Fruit fly (Drosophila melanogaster) whole organism, embryonic: ENCODE results near the gene Sec15.
A peak's percentile ranks its signal among the peaks of the same experiment; 100 is the strongest.

Source experiments
- ATbp ChIP-seq: fragments of 200-800 bp; sonication (Bioruptor generic); optimal IDR thresholded peaks from 2 replicates; lab custom pipeline; 2017; ENCODE audit warnings: missing biosample characterization, mild to moderate bottlenecking, missing genetic modification characterization, missing genetic modification reagents
- Abd-B ChIP-seq: fragments of 200-800 bp; sonication (Bioruptor generic); optimal IDR thresholded peaks from 2 replicates; lab custom pipeline; 2018; ENCODE audit warnings: missing biosample characterization, mild to moderate bottlenecking, missing genetic modification characterization, moderate library complexity
- Atf-2 ChIP-seq: fragments of 200-800 bp; sonication (Bioruptor generic); optimal IDR thresholded peaks from 2 replicates; lab custom pipeline; 2016; ENCODE audit warnings: missing biosample characterization, missing genetic modification characterization
- B-H2 ChIP-seq: fragments of 200-800 bp; sonication (Bioruptor generic); optimal IDR thresholded peaks from 2 replicates; lab custom pipeline; 2018; ENCODE audit warnings: missing biosample characterization, mild to moderate bottlenecking, missing genetic modification characterization
- Bdp1 ChIP-seq: fragments of 200-800 bp; sonication (Bioruptor generic); optimal IDR thresholded peaks from 3 replicates; lab custom pipeline; 2016; ENCODE audit warnings: missing biosample characterization, missing genetic modification characterization
- CG10274 ChIP-seq: fragments of 200-800 bp; sonication (Bioruptor generic); optimal IDR thresholded peaks from 3 replicates; lab custom pipeline; 2017; ENCODE audit warnings: missing biosample characterization, mild to moderate bottlenecking, missing genetic modification characterization
- CG10959 ChIP-seq: fragments of 200-800 bp; sonication (Bioruptor generic); IDR thresholded peaks from 2 replicates; pipeline ENCODE4 v1.3.6; 2022; ENCODE audit warnings: missing biosample characterization, missing genetic modification characterization
- CG11247 ChIP-seq: fragments of 200-800 bp; sonication (Bioruptor generic); IDR thresholded peaks from 2 replicates; pipeline ENCODE4 v1.3.6; 2022; ENCODE audit warnings: missing biosample characterization, missing genetic modification characterization
- CG13287 ChIP-seq: fragments of 200-800 bp; sonication (Bioruptor generic); IDR thresholded peaks from 2 replicates; pipeline ENCODE4 v1.3.6; 2022; ENCODE audit warnings: missing biosample characterization, missing genetic modification characterization; ENCODE audit not compliant: partially characterized antibody
- CG13894 ChIP-seq: fragments of 200-800 bp; sonication (Bioruptor generic); optimal IDR thresholded peaks from 3 replicates; lab custom pipeline; 2018; ENCODE audit warnings: missing biosample characterization, mild to moderate bottlenecking, missing genetic modification characterization, moderate library complexity
- CG15514 ChIP-seq: fragments of 200-800 bp; sonication (Bioruptor generic); optimal IDR thresholded peaks from 3 replicates; lab custom pipeline; 2017; ENCODE audit warnings: missing biosample characterization, missing genetic modification characterization, mild to moderate bottlenecking, moderate library complexity, missing genetic modification reagents
- CG15696 ChIP-seq: fragments of 200-800 bp; sonication (Bioruptor generic); optimal IDR thresholded peaks from 2 replicates; lab custom pipeline; 2019; ENCODE audit warnings: missing biosample characterization, mild to moderate bottlenecking, missing genetic modification characterization, moderate library complexity
- CG17912 ChIP-seq: fragments of 200-800 bp; sonication (Bioruptor generic); optimal IDR thresholded peaks from 2 replicates; lab custom pipeline; 2018; ENCODE audit warnings: missing biosample characterization, mild to moderate bottlenecking, missing genetic modification characterization
- CG1792 ChIP-seq: fragments of 200-800 bp; sonication (Bioruptor generic); optimal IDR thresholded peaks from 2 replicates; lab custom pipeline; 2016; ENCODE audit warnings: missing biosample characterization, missing genetic modification characterization
- CG18599 ChIP-seq: fragments of 200-800 bp; sonication (Bioruptor generic); optimal IDR thresholded peaks from 3 replicates; lab custom pipeline; 2017; ENCODE audit warnings: missing biosample characterization, missing genetic modification characterization, mild to moderate bottlenecking, moderate library complexity, missing genetic modification reagents
- CG42726 ChIP-seq: fragments of 200-800 bp; sonication (Bioruptor generic); IDR thresholded peaks from 2 replicates; pipeline ENCODE4 v1.3.6; 2022; ENCODE audit warnings: missing biosample characterization, missing genetic modification characterization; ENCODE audit not compliant: partially characterized antibody
- CG4360 ChIP-seq: fragments of 200-800 bp; sonication (Bioruptor generic); IDR thresholded peaks from 2 replicates; pipeline ENCODE4 v1.3.6; 2022; ENCODE audit warnings: missing biosample characterization, missing genetic modification characterization
- CG43689 ChIP-seq: fragments of 200-800 bp; sonication (Bioruptor generic); IDR thresholded peaks from 2 replicates; pipeline ENCODE4 v1.3.6; 2022; ENCODE audit warnings: missing biosample characterization, missing genetic modification characterization
- CG4404 ChIP-seq: fragments of 200-800 bp; sonication (Bioruptor generic); IDR thresholded peaks from 2 replicates; pipeline ENCODE4 v1.3.6; 2022; ENCODE audit warnings: missing biosample characterization, missing genetic modification characterization
- CG6175 ChIP-seq: fragments of 200-800 bp; sonication (Bioruptor generic); IDR thresholded peaks from 3 replicates; pipeline ENCODE4 v1.3.6; 2022; ENCODE audit warnings: missing biosample characterization, missing genetic modification characterization
- CG8089 ChIP-seq: fragments of 200-800 bp; sonication (Bioruptor generic); optimal IDR thresholded peaks from 3 replicates; lab custom pipeline; 2016; ENCODE audit warnings: missing biosample characterization, missing genetic modification characterization
- Ets65A ChIP-seq: fragments of 200-800 bp; sonication (Bioruptor generic); peaks from one replicate; lab custom pipeline; 2016; ENCODE audit warnings: missing biosample characterization, missing genetic modification characterization
- H2.0 ChIP-seq: fragments of 200-800 bp; sonication (Bioruptor generic); IDR thresholded peaks from 2 replicates; pipeline ENCODE4 v1.3.6; 2022; ENCODE audit warnings: missing biosample characterization, missing genetic modification characterization
- Hmx ChIP-seq: fragments of 200-800 bp; sonication (Bioruptor generic); optimal IDR thresholded peaks from 2 replicates; lab custom pipeline; 2016; ENCODE audit warnings: missing biosample characterization, missing genetic modification characterization
- Oli ChIP-seq: fragments of 200-800 bp; sonication (Bioruptor generic); optimal IDR thresholded peaks from 2 replicates; lab custom pipeline; 2018; ENCODE audit warnings: missing biosample characterization, mild to moderate bottlenecking, missing genetic modification characterization, moderate library complexity
- Six4 ChIP-seq: fragments of 200-800 bp; sonication (Bioruptor generic); optimal IDR thresholded peaks from 2 replicates; lab custom pipeline; 2016; ENCODE audit warnings: missing biosample characterization, missing genetic modification characterization
- Sry-β ChIP-seq: fragments of 200-800 bp; sonication (Bioruptor generic); optimal IDR thresholded peaks from 2 replicates; lab custom pipeline; 2018; ENCODE audit warnings: missing biosample characterization, mild to moderate bottlenecking, missing genetic modification characterization, moderate library complexity
- Ssrp ChIP-seq: fragments of 200-800 bp; sonication (Bioruptor generic); optimal IDR thresholded peaks from 2 replicates; lab custom pipeline; 2018; ENCODE audit warnings: missing biosample characterization, mild to moderate bottlenecking, missing genetic modification characterization, moderate library complexity
- ac ChIP-seq: fragments of 200-800 bp; sonication (Bioruptor generic); optimal IDR thresholded peaks from 3 replicates; lab custom pipeline; 2017; ENCODE audit warnings: missing biosample characterization, mild to moderate bottlenecking, missing genetic modification characterization
- dati ChIP-seq: fragments of 200-800 bp; sonication (Bioruptor generic); IDR thresholded peaks from 2 replicates; pipeline ENCODE4 v1.3.6; 2022; ENCODE audit warnings: missing biosample characterization, missing genetic modification characterization
- dmrt11E ChIP-seq: fragments of 200-800 bp; sonication (Bioruptor generic); optimal IDR thresholded peaks from 3 replicates; lab custom pipeline; 2018; ENCODE audit warnings: missing biosample characterization, mild to moderate bottlenecking, missing genetic modification characterization, moderate library complexity
- dpn ChIP-seq, 2 experiments: fragments of 200-800 bp; sonication (Bioruptor generic); optimal IDR thresholded peaks; 3 replicates each; lab custom pipeline; 2016; ENCODE audit warnings: missing biosample characterization in 2 of 2, missing genetic modification characterization in 2 of 2
- dysf ChIP-seq: fragments of 200-800 bp; sonication (Bioruptor generic); IDR thresholded peaks from 3 replicates; pipeline ENCODE4 v1.3.6; 2022; ENCODE audit warnings: missing biosample characterization, missing genetic modification characterization
- ewg ChIP-seq: fragments of 200-800 bp; sonication (Bioruptor generic); optimal IDR thresholded peaks from 3 replicates; lab custom pipeline; 2017; ENCODE audit warnings: mild to moderate bottlenecking, missing biosample characterization, missing genetic modification reagents, missing genetic modification characterization
- exex ChIP-seq: fragments of 200-800 bp; sonication (Bioruptor generic); optimal IDR thresholded peaks from 4 replicates; lab custom pipeline; 2018; ENCODE audit warnings: missing biosample characterization, mild to moderate bottlenecking, missing genetic modification characterization, moderate library complexity
- fd102C ChIP-seq: fragments of 200-800 bp; sonication (Bioruptor generic); optimal IDR thresholded peaks from 2 replicates; lab custom pipeline; 2018; ENCODE audit warnings: missing biosample characterization, mild to moderate bottlenecking, missing genetic modification characterization, moderate library complexity
- insv ChIP-seq, 2 experiments: fragments of 200-800 bp; sonication (Bioruptor generic); optimal IDR thresholded peaks; 3 replicates each; lab custom pipeline; 2016 to 2018; ENCODE audit warnings: missing biosample characterization in 2 of 2, missing genetic modification characterization in 2 of 2
- maf-S ChIP-seq: fragments of 200-800 bp; sonication (Bioruptor generic); optimal IDR thresholded peaks from 2 replicates; lab custom pipeline; 2016; ENCODE audit warnings: missing biosample characterization, missing genetic modification characterization
- nau ChIP-seq: fragments of 200-800 bp; sonication (Bioruptor generic); optimal IDR thresholded peaks from 3 replicates; lab custom pipeline; 2017; ENCODE audit warnings: missing biosample characterization, mild to moderate bottlenecking, missing genetic modification characterization, missing genetic modification reagents
- pan ChIP-seq, 4 experiments: fragments of >200 bp in 3 of 4; fragments of 200-800 bp in 1 of 4; sonication (Bioruptor generic) in 1 of 4; optimal IDR thresholded peaks in 3 of 4; IDR thresholded peaks in 1 of 4; 2 replicates each; pipeline versions ENCODE4 v1.3.6 to Lab custom; 2017 to 2022; ENCODE audit warnings: missing biosample characterization in 2 of 4, missing genetic modification characterization in 2 of 4, mixed read lengths in 1 of 4
- pb ChIP-seq: fragments of 200-800 bp; sonication (Bioruptor generic); optimal IDR thresholded peaks from 3 replicates; lab custom pipeline; 2016; ENCODE audit warnings: missing biosample characterization, missing genetic modification characterization
- peb ChIP-seq: fragments of 200-800 bp; sonication (Bioruptor generic); IDR thresholded peaks from 2 replicates; pipeline ENCODE4 v1.3.6; 2022; ENCODE audit warnings: missing biosample characterization, missing genetic modification characterization
- salm ChIP-seq: fragments of 200-800 bp; sonication (Bioruptor generic); optimal IDR thresholded peaks from 2 replicates; lab custom pipeline; 2018; ENCODE audit warnings: missing biosample characterization, mild to moderate bottlenecking, missing genetic modification characterization
- schlank ChIP-seq: fragments of 200-800 bp; sonication (Bioruptor generic); optimal IDR thresholded peaks from 2 replicates; lab custom pipeline; 2018; ENCODE audit warnings: missing biosample characterization, mild to moderate bottlenecking, missing genetic modification characterization
- sug ChIP-seq: fragments of 200-800 bp; optimal IDR thresholded peaks from 2 replicates; lab custom pipeline; 2019; ENCODE audit warnings: missing biosample characterization, mild to moderate bottlenecking, missing genetic modification characterization, moderate library complexity
- tna ChIP-seq: fragments of 200-800 bp; sonication (Bioruptor generic); IDR thresholded peaks from 2 replicates; pipeline ENCODE4 v1.3.6; 2022; ENCODE audit warnings: missing biosample characterization, missing genetic modification characterization; ENCODE audit not compliant: partially characterized antibody
- tx ChIP-seq: fragments of 200-800 bp; sonication (Bioruptor generic); optimal IDR thresholded peaks from 2 replicates; lab custom pipeline; 2016; ENCODE audit warnings: missing biosample characterization, missing genetic modification characterization
- zen2 ChIP-seq: fragments of 200-800 bp; sonication (Bioruptor generic); IDR thresholded peaks from 3 replicates; pipeline ENCODE4 v1.3.6; 2022; ENCODE audit warnings: missing biosample characterization, missing genetic modification characterization; ENCODE audit not compliant: partially characterized antibody

Gene Sec15

DNA sequence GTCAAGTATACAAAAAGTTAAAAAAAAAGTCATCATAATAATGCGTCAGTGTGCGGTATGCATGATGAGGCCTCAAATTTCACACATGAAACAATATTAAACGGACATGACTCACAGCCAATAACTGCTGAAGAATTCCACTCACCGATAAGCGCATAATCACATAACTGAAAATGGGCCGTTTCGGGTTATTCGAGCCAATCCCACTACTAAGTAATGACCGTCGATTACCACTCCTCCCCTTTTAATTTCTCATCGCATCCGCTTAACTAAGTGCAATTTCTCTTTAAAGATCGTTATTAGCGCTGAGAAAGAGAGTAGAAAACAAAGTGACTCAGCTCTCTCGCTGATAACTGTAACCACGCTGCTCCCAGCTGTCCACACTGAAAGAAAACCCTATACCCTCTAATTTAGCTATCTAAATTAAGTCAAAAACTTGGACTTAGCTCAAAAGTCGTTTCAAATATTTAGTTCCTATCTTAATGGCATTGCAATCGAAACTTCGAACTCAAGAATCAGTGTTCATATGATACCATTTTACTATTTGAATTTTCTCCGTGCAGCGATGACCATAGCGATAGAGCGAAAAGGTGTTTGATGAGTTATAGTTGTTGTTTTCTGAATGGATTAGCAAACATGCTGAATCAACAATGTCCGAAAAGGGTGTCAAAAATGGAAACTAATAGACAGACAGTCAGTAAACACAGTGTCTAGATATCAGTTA lies 5.1 kb upstream of the Sec15 start (continued):
- TF ChIP-seq CG11247 (peak; percentile 81), tx (GFP tag; lab: Kevin White, UChicago) (peak; percentile 85), dmrt11E (tag; lab: Kevin White, UChicago) (peak; percentile 74), Abd-B (GFP tag; lab: Kevin White, UChicago) (peak; percentile 73), nau (GFP tag; lab: Kevin White, UChicago) (peak; percentile 82), CG8089 (peak; percentile 85), Bdp1 (GFP tag; lab: Kevin White, UChicago) (peak; percentile 78), tna (GFP tag; lab: Robert Waterston, UW) (0 out of 2 replicates have a peak, but pooled peaks have one; percentile 7), CG6175 (GFP tag; lab: Robert Waterston, UW) (peak; percentile 46; the same call in 1 of the 3 replicates), Ssrp (peak; percentile 80), CG4360 (peak; percentile 51), CG4404 (GFP tag; lab: Robert Waterston, UW) (peak; percentile 61), CG10959 (GFP tag; lab: Robert Waterston, UW) (peak; percentile 76), ATbp (GFP tag; lab: Kevin White, UChicago) (peak; percentile 94), exex (tag; lab: Kevin White, UChicago) (peak; percentile 78), Hmx (GFP tag; lab: Kevin White, UChicago) (peak; percentile 59), sug (tag; lab: Kevin White, UChicago) (peak; percentile 61), schlank (peak; percentile 72), Ets65A (peak; percentile 98), H2.0 (GFP tag; lab: Robert Waterston, UW) (peak; percentile 83), CG18599 (GFP tag; lab: Kevin White, UChicago) (peak; percentile 92), CG13894 (tag; lab: Kevin White, UChicago) (peak; percentile 21), CG1792 (GFP tag; lab: Kevin White, UChicago) (peak; percentile 91), dysf (GFP tag; lab: Robert Waterston, UW) (peak; percentile 89), B-H2 (GFP tag; lab: Kevin White, UChicago) (peak; percentile 63), pb (GFP tag; lab: Kevin White, UChicago) (peak; percentile 88), salm (peak; percentile 78), pan (optimal IDR thresholded peaks at IDR 0.05; lab: Kevin White, UChicago) (no peak), pan (GFP tag; optimal IDR thresholded peaks at IDR 0.05 in 1 of 2, IDR thresholded peaks at IDR 0.05 in 1 of 2) (peak in 1 of 2 experiments; percentile 91), CG13287 (GFP tag; lab: Robert Waterston, UW) (no peak), Six4 (GFP tag; lab: Kevin White, UChicago) (peak; percentile 63), CG10274 (GFP tag; lab: Kevin White, UChicago) (peak; percentile 74), CG15514 (GFP tag; lab: Kevin White, UChicago) (peak; percentile 60), peb (GFP tag; lab: Robert Waterston, UW) (peak; percentile 74), ewg (GFP tag; lab: Kevin White, UChicago) (peak; percentile 79), CG42726 (GFP tag; lab: Robert Waterston, UW) (no peak), maf-S (GFP tag; lab: Kevin White, UChicago) (peak; percentile 85), Sry-β (GFP tag; lab: Kevin White, UChicago) (peak; percentile 50), fd102C (GFP tag; lab: Kevin White, UChicago) (peak; percentile 78), dati (GFP tag; lab: Robert Waterston, UW) (peak; percentile 77), dpn (GFP tag; optimal IDR thresholded peaks at IDR 0.05; lab: Kevin White, UChicago) (peak; percentile 90), CG43689 (GFP tag; lab: Robert Waterston, UW) (peak; percentile 65), CG15696 (tag; lab: Kevin White, UChicago) (peak; percentile 82), Atf-2 (GFP tag; lab: Kevin White, UChicago) (peak; percentile 90), CG17912 (GFP tag; lab: Kevin White, UChicago) (peak; percentile 23), zen2 (GFP tag; lab: Robert Waterston, UW) (no peak), Oli (tag; lab: Kevin White, UChicago) (peak; percentile 90), ac (GFP tag; lab: Kevin White, UChicago) (peak; percentile 75), insv (GFP tag; optimal IDR thresholded peaks at IDR 0.05; lab: Kevin White, UChicago) (peak in 1 of 2 experiments; percentile 38)
